Fruit fly (Drosophila melanogaster): ENCODE measurements around the gene Dfd.

DNA sequence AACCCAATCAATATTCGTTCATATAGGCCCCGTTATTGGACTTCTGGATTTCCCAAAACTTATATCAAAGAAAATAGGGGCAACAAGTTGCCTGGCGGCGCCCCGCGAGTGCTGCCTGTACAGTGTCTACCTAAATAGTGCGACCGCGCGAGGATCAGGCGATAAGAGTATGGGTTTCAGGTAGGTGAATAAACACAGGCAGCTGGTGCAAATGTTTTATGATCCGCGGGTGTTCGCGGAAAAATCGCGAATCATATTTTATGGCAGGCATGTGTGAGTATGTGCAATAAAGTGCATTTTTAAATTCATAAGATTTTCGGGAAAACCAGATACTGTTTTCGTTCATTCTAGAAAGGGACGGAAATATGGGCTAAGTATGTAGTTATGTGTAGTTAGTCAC is 36.2 kb upstream of the Dfd start:
- no peak for TF ChIP-seq Myc (optimal IDR thresholded peaks at IDR 0.05)
- no peak for TF ChIP-seq h (GFP tag; optimal IDR thresholded peaks at IDR 0.05)
- TF ChIP-seq N (GFP tag; optimal IDR thresholded peaks at IDR 0.05) = no peak
- TF ChIP-seq CG32264 (GFP tag; optimal IDR thresholded peaks at IDR 0.05) = no peak

Data from whole organism, wandering third instar larva.